Fruit fly (Drosophila melanogaster): ENCODE measurements around the gene laf.

DNA sequence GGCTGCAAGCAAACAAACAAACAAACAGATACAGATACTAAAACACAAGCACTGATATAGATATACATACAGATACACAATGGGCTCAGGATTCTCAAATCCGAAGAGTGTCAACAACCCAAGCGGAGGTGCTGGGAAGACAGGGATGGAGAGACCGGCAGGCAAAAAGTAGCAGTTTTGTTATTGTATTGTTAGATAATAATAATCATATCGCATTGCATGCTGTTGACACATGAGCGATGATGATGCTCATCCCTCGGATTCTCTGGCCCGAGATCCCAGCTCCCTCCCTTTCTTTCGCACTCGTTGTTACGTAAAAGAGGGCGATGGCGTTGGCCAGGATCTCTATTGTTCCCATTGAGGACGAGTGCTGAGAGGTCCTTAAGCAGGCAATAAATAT is 14.5 kb downstream of the laf start:
- TF ChIP-seq CG8478 (optimal IDR thresholded peaks at IDR 0.05) (no peak), CTCF (optimal IDR thresholded peaks at IDR 0.05) (no peak)

Data from S2 (cell line).